Worm (Caenorhabditis elegans): Measurements from ENCODE around the gene B0252.11.

Gene B0252.11

DNA sequence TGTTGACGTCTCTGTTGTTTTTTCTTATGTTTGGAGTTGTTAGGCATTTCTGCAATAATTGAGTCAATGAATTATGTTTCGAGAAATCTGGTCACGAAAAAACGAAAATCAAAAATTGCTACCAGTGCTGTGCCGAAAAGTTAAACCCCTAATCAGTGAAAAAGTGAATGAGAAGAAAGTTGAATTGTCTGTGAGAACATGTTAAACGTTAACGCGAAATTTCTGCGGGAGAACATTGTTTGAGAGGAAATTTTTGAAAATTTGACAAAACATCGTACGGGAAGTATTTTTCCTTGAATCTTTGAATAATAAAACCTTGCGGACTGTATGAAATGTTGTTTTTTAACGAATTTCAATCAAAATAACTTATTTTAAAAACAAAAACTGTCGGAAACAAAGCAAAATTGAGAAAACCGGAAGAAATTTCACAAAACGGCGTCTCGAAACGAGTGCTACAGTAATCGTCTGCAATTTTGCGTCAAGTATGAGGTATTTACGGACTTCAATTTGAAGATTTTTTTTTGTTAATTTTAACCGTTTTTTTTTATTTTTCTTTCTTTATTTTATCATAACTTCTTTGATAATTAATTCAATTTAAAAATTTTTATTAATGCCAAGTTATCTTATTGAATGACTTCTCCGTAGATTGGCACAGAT, 23.9 kb downstream of the B0252.11 start, which contains the start of gene adal-1:
TSS of gene adal-1 (minus strand) at position 51 of the 657 bp plus-strand sequence.
- TF ChIP-seq lsy-2 (tag; optimal IDR thresholded peaks at IDR 0.05) (peak in 1 of 2 experiments; percentile 37), alr-1 (tag; optimal IDR thresholded peaks at IDR 0.05; ENCODE audit: borderline replicate concordance) (no peak), elt-3 (tag; optimal IDR thresholded peaks at IDR 0.05) (no peak), efl-1 (optimal IDR thresholded peaks at IDR 0.05) (peak in 1 of 2 experiments; percentile 20), efl-1 (GFP tag; optimal IDR thresholded peaks at IDR 0.05 in 1 of 2) (peak in 1 of 2 experiments; percentile 81), blmp-1 (tag; optimal IDR thresholded peaks at IDR 0.05) (peak; percentile 43)

DNA sequence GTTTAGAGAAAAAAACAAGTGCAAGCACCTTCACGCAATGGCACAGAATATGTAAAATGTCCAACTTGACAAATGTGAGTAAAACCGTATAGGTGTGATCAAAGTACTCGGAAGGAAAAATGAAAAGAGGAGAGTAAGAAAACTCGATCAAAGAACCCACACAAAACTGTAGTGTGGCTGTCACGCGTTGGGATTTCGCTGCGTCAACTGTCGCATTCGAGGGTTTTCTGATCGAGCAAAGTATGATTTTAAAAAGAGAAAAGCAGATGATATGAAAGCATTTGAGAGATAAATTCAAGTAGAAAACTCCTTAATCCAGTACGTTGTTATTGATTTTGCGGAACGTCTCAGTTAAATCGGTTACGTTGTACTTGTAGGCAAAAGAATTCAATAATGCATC, 25.8 kb downstream of the B0252.11 start:
- TF ChIP-seq efl-3 (GFP tag; optimal IDR thresholded peaks at IDR 0.05) (no peak), unc-62 (GFP tag; optimal IDR thresholded peaks at IDR 0.05) (no peak), unc-98 (GFP tag; IDR thresholded peaks at IDR 0.05) (no peak), zag-1 (tag; optimal IDR thresholded peaks at IDR 0.05) (no peak), unc-30 (tag; optimal IDR thresholded peaks at IDR 0.05) (no peak), alr-1 (tag; optimal IDR thresholded peaks at IDR 0.05; ENCODE audit: borderline replicate concordance) (no peak), elt-3 (tag; optimal IDR thresholded peaks at IDR 0.05) (peak in 3 of 6 experiments; percentile 19 to 84 (median 76)), pag-3 (tag; optimal IDR thresholded peaks at IDR 0.05; ENCODE audit: borderline replicate concordance, insufficient read depth) (no peak), mdl-1 (tag; optimal IDR thresholded peaks at IDR 0.05) (peak in 1 of 2 experiments; percentile 91), ceh-63 (GFP tag; optimal IDR thresholded peaks at IDR 0.05) (no peak), swsn-7 (tag; optimal IDR thresholded peaks at IDR 0.05) (peak; percentile 42), sptf-1 (tag; optimal IDR thresholded peaks at IDR 0.05) (no peak), fos-1 (tag; optimal IDR thresholded peaks at IDR 0.05) (no peak), fkh-4 (tag; optimal IDR thresholded peaks at IDR 0.05; ENCODE audit: borderline replicate concordance) (no peak), lin-35 (GFP tag; optimal IDR thresholded peaks at IDR 0.05) (peak; percentile 50 to 82), F16B12.6 (tag; optimal IDR thresholded peaks at IDR 0.05) (no peak), nhr-90 (tag; optimal IDR thresholded peaks at IDR 0.05; ENCODE audit: poor library complexity) (peak; percentile 63), nhr-77 (tag; optimal IDR thresholded peaks at IDR 0.05) (peak; percentile 48), nhr-28 (tag; optimal IDR thresholded peaks at IDR 0.05) (no peak), C04F5.9 (tag; optimal IDR thresholded peaks at IDR 0.05) (no peak), ceh-88 (GFP tag; IDR thresholded peaks at IDR 0.05) (no peak), ces-1 (GFP tag; optimal IDR thresholded peaks at IDR 0.05) (no peak), dsc-1 (tag; optimal IDR thresholded peaks at IDR 0.05) (no peak), grh-1 (GFP tag; IDR thresholded peaks at IDR 0.05) (no peak), dpl-1 (GFP tag; optimal IDR thresholded peaks at IDR 0.05) (peak; percentile 15 to 46 (median 32)), ceh-82 (tag; optimal IDR thresholded peaks at IDR 0.05) (peak in 2 of 3 experiments; percentile 29 to 40), lin-14 (GFP tag; optimal IDR thresholded peaks at IDR 0.05) (peak; percentile 78), lin-13 (GFP tag; optimal IDR thresholded peaks at IDR 0.05) (peak; percentile 47), snpc-4 (tag; optimal IDR thresholded peaks at IDR 0.05) (no peak), snu-23 (GFP tag; optimal IDR thresholded peaks at IDR 0.05) (peak; percentile 93), blmp-1 (tag; optimal IDR thresholded peaks at IDR 0.05) (peak; percentile 80), fkh-8 (tag; optimal IDR thresholded peaks at IDR 0.05) (no peak), vab-15 (tag; optimal IDR thresholded peaks at IDR 0.05) (no peak), fkh-10 (GFP tag; optimal IDR thresholded peaks at IDR 0.05) (no peak), nhr-11 (tag; optimal IDR thresholded peaks at IDR 0.05) (no peak), aha-1 (tag; optimal IDR thresholded peaks at IDR 0.05) (no peak), C34B4.2 (tag; optimal IDR thresholded peaks at IDR 0.05) (no peak), Y116A8C.19 (tag; optimal IDR thresholded peaks at IDR 0.05; ENCODE audit: borderline replicate concordance) (no peak), C16A3.4 (tag; optimal IDR thresholded peaks at IDR 0.05) (peak; percentile 62), pax-3 (tag; optimal IDR thresholded peaks at IDR 0.05) (peak; percentile 47), hlh-4 (tag; optimal IDR thresholded peaks at IDR 0.05) (no peak), skn-1 (tag; optimal IDR thresholded peaks at IDR 0.05) (peak; percentile 64), irx-1 (tag; optimal IDR thresholded peaks at IDR 0.05) (no peak), nhr-20 (tag; optimal IDR thresholded peaks at IDR 0.05) (peak; percentile 99), sox-4 (tag; optimal IDR thresholded peaks at IDR 0.05) (no peak), nhr-85 (tag) (peak; percentile 69), tbx-2 (tag; optimal IDR thresholded peaks at IDR 0.05) (peak; percentile 84)

Data from whole organism, L1 larva.